Worm (Caenorhabditis elegans) whole organism, L4 larva: ENCODE data around the gene Y56A3A.2.

Experiments
- D1046.2 ChIP-seq: fragments of 200-800 bp; sonication (Bioruptor generic); IDR thresholded peaks from 2 replicates; pipeline ENCODE4 v1.3.6; 2022; ENCODE audit warnings: missing genetic modification characterization, missing compliant biosample characterization
- F26F4.8 ChIP-seq: fragments of 200-800 bp; sonication (Bioruptor generic); conservative IDR thresholded peaks from 2 replicates; pipeline ENCODE4 v1.3.6; 2022; ENCODE audit warnings: missing genetic modification characterization, missing compliant biosample characterization
- R02D3.7 ChIP-seq: fragments of 150-350 bp; sonication (generic microtip); optimal IDR thresholded peaks from 3 replicates; lab custom pipeline; 2014; ENCODE audit warnings: missing biosample characterization, missing genetic modification characterization
- T26A8.4 ChIP-seq: fragments of 200-800 bp; sonication (Bioruptor generic); IDR thresholded peaks from 2 replicates; pipeline ENCODE4 v1.3.6; 2022; ENCODE audit warnings: missing genetic modification characterization, missing compliant biosample characterization
- Y105C5A.15 ChIP-seq: fragments of 200-800 bp; sonication (Bioruptor generic); IDR thresholded peaks from 2 replicates; pipeline ENCODE4 v1.3.6; 2022; ENCODE audit warnings: missing genetic modification characterization, missing compliant biosample characterization
- Y48G9A.11 ChIP-seq: fragments of 200-800 bp; sonication (Bioruptor generic); IDR thresholded peaks from 2 replicates; pipeline ENCODE4 v1.3.6; 2022; ENCODE audit warnings: missing genetic modification reagents, missing genetic modification characterization, missing compliant biosample characterization
- Y5F2A.4 ChIP-seq: fragments of 200-800 bp; sonication (Bioruptor generic); optimal IDR thresholded peaks from 2 replicates; lab custom pipeline; 2018; ENCODE audit warnings: mild to moderate bottlenecking, missing genetic modification characterization, missing compliant biosample characterization
- Y75B8A.6 ChIP-seq: fragments of 200-800 bp; sonication (Bioruptor generic); IDR thresholded peaks from 2 replicates; pipeline ENCODE4 v1.3.6; 2022; ENCODE audit warnings: missing genetic modification reagents, missing genetic modification characterization, missing compliant biosample characterization
- ZK337.2 ChIP-seq: fragments of 200-800 bp; sonication (Bioruptor generic); IDR thresholded peaks from 2 replicates; pipeline ENCODE4 v1.3.6; 2022; ENCODE audit warnings: missing genetic modification reagents, missing genetic modification characterization, missing compliant biosample characterization
- ZK546.5 ChIP-seq, 2 experiments: sonication (generic microtip); optimal IDR thresholded peaks; 2 replicates each; lab custom pipeline; 2017; ENCODE audit warnings: missing biosample characterization in 2 of 2, missing genetic modification characterization in 2 of 2
- aly-2 ChIP-seq: sonication (generic microtip); optimal IDR thresholded peaks from 2 replicates; lab custom pipeline; 2018; ENCODE audit warnings: missing biosample characterization, missing genetic modification characterization
- ama-1 ChIP-seq: fragments of 150-350 bp; optimal IDR thresholded peaks from 2 replicates; lab custom pipeline; 2014; ENCODE audit warnings: inconsistent platforms, mixed read lengths
- ceh-20 ChIP-seq: fragments of 200-800 bp; sonication (Bioruptor generic); IDR thresholded peaks from 2 replicates; pipeline ENCODE4 v1.3.6; 2022; ENCODE audit warnings: missing genetic modification reagents, missing genetic modification characterization, missing compliant biosample characterization
- ceh-28 ChIP-seq: fragments of 150-350 bp; optimal IDR thresholded peaks from 2 replicates; lab custom pipeline; 2014; ENCODE audit warnings: missing biosample characterization, missing genetic modification reagents, missing genetic modification characterization
- ceh-44 ChIP-seq: fragments of 200-800 bp; sonication (Bioruptor generic); IDR thresholded peaks from 2 replicates; pipeline ENCODE4 v1.3.6; 2022; ENCODE audit warnings: missing genetic modification reagents, missing genetic modification characterization, missing compliant biosample characterization
- ces-1 ChIP-seq: fragments of 150-350 bp; sonication (generic microtip); optimal IDR thresholded peaks from 4 replicates; lab custom pipeline; 2014; ENCODE audit warnings: missing biosample characterization, missing genetic modification reagents, missing genetic modification characterization
- cey-2 ChIP-seq: sonication (generic microtip); optimal IDR thresholded peaks from 3 replicates; lab custom pipeline; 2017; ENCODE audit warnings: missing genetic modification characterization, mild to moderate bottlenecking, missing compliant biosample characterization, antibody characterized with exemption, borderline replicate concordance; ENCODE audit not compliant: insufficient read depth
- daf-12 ChIP-seq: fragments of 150-350 bp; optimal IDR thresholded peaks from 2 replicates; lab custom pipeline; 2014; ENCODE audit warnings: missing biosample characterization, missing genetic modification reagents, missing genetic modification characterization
- daf-19 ChIP-seq: fragments of 200-800 bp; sonication (Bioruptor generic); conservative IDR thresholded peaks from 2 replicates; pipeline ENCODE4 v1.3.6; 2022; ENCODE audit warnings: missing genetic modification characterization, missing compliant biosample characterization
- dmd-8 ChIP-seq: fragments of 200-800 bp; sonication (Bioruptor generic); IDR thresholded peaks from 2 replicates; pipeline ENCODE4 v1.3.6; 2022; ENCODE audit warnings: missing genetic modification characterization, missing compliant biosample characterization
- dpl-1 ChIP-seq: fragments of 150-350 bp; optimal IDR thresholded peaks from 2 replicates; lab custom pipeline; 2014; ENCODE audit warnings: missing biosample characterization, missing genetic modification reagents, missing genetic modification characterization
- egl-43 ChIP-seq: fragments of 200-800 bp; sonication (Bioruptor generic); IDR thresholded peaks from 2 replicates; pipeline ENCODE4 v1.3.6; 2022; ENCODE audit warnings: missing genetic modification reagents, missing genetic modification characterization, missing compliant biosample characterization
- fkh-10 ChIP-seq: fragments of 150-350 bp; optimal IDR thresholded peaks from 2 replicates; lab custom pipeline; 2014; ENCODE audit warnings: missing biosample characterization, missing genetic modification reagents, missing genetic modification characterization
- fos-1 ChIP-seq: fragments of 150-350 bp; optimal IDR thresholded peaks from 2 replicates; lab custom pipeline; 2014; ENCODE audit warnings: missing biosample characterization, missing genetic modification characterization
- gei-8 ChIP-seq: fragments of 200-800 bp; sonication (Bioruptor generic); optimal IDR thresholded peaks from 2 replicates; lab custom pipeline; 2018; ENCODE audit warnings: mild to moderate bottlenecking, missing genetic modification characterization, missing compliant biosample characterization
- lin-13 ChIP-seq: fragments of 150-350 bp; optimal IDR thresholded peaks from 2 replicates; lab custom pipeline; 2014; ENCODE audit warnings: missing biosample characterization, missing genetic modification reagents, missing genetic modification characterization
- lin-15B ChIP-seq: fragments of 150-350 bp; sonication (generic microtip); optimal IDR thresholded peaks from 3 replicates; lab custom pipeline; 2014; ENCODE audit warnings: missing biosample characterization, missing genetic modification characterization
- lsy-2 ChIP-seq, 2 experiments: fragments of 150-350 bp in 1 of 2; sonication (generic microtip) in 1 of 2; optimal IDR thresholded peaks; 2 replicates each; lab custom pipeline; 2014 to 2017; ENCODE audit warnings: missing biosample characterization in 2 of 2, missing genetic modification characterization in 2 of 2
- madf-5 ChIP-seq, 2 experiments: fragments of 200-800 bp; sonication (Bioruptor generic); IDR thresholded peaks; 2 replicates each; pipeline ENCODE4 v1.3.6; 2022; ENCODE audit warnings: missing compliant biosample characterization in 2 of 2, missing genetic modification characterization in 2 of 2
- madf-9 ChIP-seq: fragments of 200-800 bp; sonication (Bioruptor generic); conservative IDR thresholded peaks from 2 replicates; pipeline ENCODE4 v1.3.6; 2022; ENCODE audit warnings: missing genetic modification reagents, missing genetic modification characterization, missing compliant biosample characterization
- mdt-29 ChIP-seq: fragments of 200-800 bp; sonication (Bioruptor generic); IDR thresholded peaks from 2 replicates; pipeline ENCODE4 v1.3.6; 2022; ENCODE audit warnings: missing genetic modification reagents, missing genetic modification characterization, missing compliant biosample characterization
- mep-1 ChIP-seq: fragments of 150-350 bp; sonication (generic microtip); optimal IDR thresholded peaks from 3 replicates; lab custom pipeline; 2014; ENCODE audit warnings: missing biosample characterization, missing genetic modification characterization
- mxl-2 ChIP-seq: fragments of 200-800 bp; sonication (Bioruptor generic); conservative IDR thresholded peaks from 2 replicates; pipeline ENCODE4 v1.3.6; 2022; ENCODE audit warnings: missing genetic modification reagents, missing genetic modification characterization, missing compliant biosample characterization
- nhr-111 ChIP-seq: fragments of 200-800 bp; sonication (Bioruptor generic); optimal IDR thresholded peaks from 2 replicates; lab custom pipeline; 2018; ENCODE audit warnings: mild to moderate bottlenecking, missing genetic modification characterization, missing compliant biosample characterization
- nhr-237 ChIP-seq: sonication (generic microtip); optimal IDR thresholded peaks from 2 replicates; lab custom pipeline; 2017; ENCODE audit warnings: missing biosample characterization, missing genetic modification characterization
- nhr-48 ChIP-seq: sonication (generic microtip); optimal IDR thresholded peaks from 2 replicates; lab custom pipeline; 2016; ENCODE audit warnings: mild to moderate bottlenecking, missing genetic modification characterization, missing compliant biosample characterization
- nhr-6 ChIP-seq: fragments of 150-350 bp; optimal IDR thresholded peaks from 2 replicates; lab custom pipeline; 2014; ENCODE audit warnings: missing biosample characterization, missing genetic modification characterization
- nhr-76 ChIP-seq: fragments of 150-350 bp; optimal IDR thresholded peaks from 2 replicates; lab custom pipeline; 2014; ENCODE audit warnings: missing biosample characterization, missing genetic modification characterization
- php-3 ChIP-seq: fragments of 200-800 bp; sonication (Bioruptor generic); IDR thresholded peaks from 2 replicates; pipeline ENCODE4 v1.3.6; 2022; ENCODE audit warnings: missing genetic modification reagents, missing genetic modification characterization, missing compliant biosample characterization
- rbr-2 ChIP-seq: sonication (generic microtip); optimal IDR thresholded peaks from 2 replicates; lab custom pipeline; 2016; ENCODE audit warnings: missing genotype, missing genetic modification characterization, missing compliant biosample characterization
- saeg-2 ChIP-seq: fragments of 200-800 bp; sonication (Bioruptor generic); IDR thresholded peaks from 2 replicates; pipeline ENCODE4 v1.3.6; 2022; ENCODE audit warnings: missing genetic modification reagents, missing genetic modification characterization, missing compliant biosample characterization
- sdz-12 ChIP-seq: fragments of 200-800 bp; sonication (Bioruptor generic); optimal IDR thresholded peaks from 2 replicates; lab custom pipeline; 2018; ENCODE audit warnings: mild to moderate bottlenecking, missing genetic modification characterization, missing compliant biosample characterization
- set-16 ChIP-seq: fragments of 200-800 bp; sonication (Bioruptor generic); IDR thresholded peaks from 2 replicates; pipeline ENCODE4 v1.3.6; 2022; ENCODE audit warnings: missing genetic modification reagents, missing genetic modification characterization, missing compliant biosample characterization
- spr-3 ChIP-seq: fragments of 200-800 bp; sonication (Bioruptor generic); optimal IDR thresholded peaks from 2 replicates; lab custom pipeline; 2018; ENCODE audit warnings: mild to moderate bottlenecking, missing genetic modification characterization, missing compliant biosample characterization
- unc-130 ChIP-seq: sonication (generic microtip); optimal IDR thresholded peaks from 2 replicates; lab custom pipeline; 2016; ENCODE audit warnings: missing genetic modification reagents, missing genetic modification characterization, missing compliant biosample characterization
- unc-39 ChIP-seq: sonication (generic microtip); optimal IDR thresholded peaks from 2 replicates; lab custom pipeline; 2017; ENCODE audit warnings: missing biosample characterization, missing genetic modification characterization
- unc-62 ChIP-seq, 3 experiments: fragments of 150-350 bp in 1 of 3; sonication (generic microtip); optimal IDR thresholded peaks in 2 of 3; peaks in 1 of 3; 1 replicate in 1 of 3; 2 replicates in 2 of 3; lab custom pipeline; 2014 to 2017; ENCODE audit warnings: missing biosample characterization in 3 of 3, missing genetic modification characterization in 3 of 3, missing genetic modification reagents in 3 of 3, missing genotype in 1 of 3
- vab-7 ChIP-seq: fragments of 200-800 bp; sonication (Bioruptor generic); IDR thresholded peaks from 2 replicates; pipeline ENCODE4 v1.3.6; 2022; ENCODE audit warnings: missing genetic modification reagents, missing genetic modification characterization, missing compliant biosample characterization
- zag-1 ChIP-seq: fragments of 150-350 bp; optimal IDR thresholded peaks from 2 replicates; lab custom pipeline; 2014; ENCODE audit warnings: missing biosample characterization, missing genetic modification characterization
- zfp-2 ChIP-seq: sonication (generic microtip); optimal IDR thresholded peaks from 2 replicates; lab custom pipeline; 2016; ENCODE audit warnings: mild to moderate bottlenecking, missing genetic modification characterization, missing compliant biosample characterization
- zip-11 ChIP-seq: fragments of 200-800 bp; sonication (Bioruptor generic); IDR thresholded peaks from 2 replicates; pipeline ENCODE4 v1.3.6; 2022; ENCODE audit warnings: missing genetic modification characterization, missing compliant biosample characterization
- ztf-11 ChIP-seq: fragments of 150-350 bp; optimal IDR thresholded peaks from 2 replicates; lab custom pipeline; 2014; ENCODE audit warnings: missing biosample characterization, missing genetic modification characterization
- ztf-7 ChIP-seq: fragments of 150-350 bp; optimal IDR thresholded peaks from 2 replicates; lab custom pipeline; 2014; ENCODE audit warnings: missing biosample characterization, missing genetic modification characterization

Y56A3A.2 gene

DNA sequence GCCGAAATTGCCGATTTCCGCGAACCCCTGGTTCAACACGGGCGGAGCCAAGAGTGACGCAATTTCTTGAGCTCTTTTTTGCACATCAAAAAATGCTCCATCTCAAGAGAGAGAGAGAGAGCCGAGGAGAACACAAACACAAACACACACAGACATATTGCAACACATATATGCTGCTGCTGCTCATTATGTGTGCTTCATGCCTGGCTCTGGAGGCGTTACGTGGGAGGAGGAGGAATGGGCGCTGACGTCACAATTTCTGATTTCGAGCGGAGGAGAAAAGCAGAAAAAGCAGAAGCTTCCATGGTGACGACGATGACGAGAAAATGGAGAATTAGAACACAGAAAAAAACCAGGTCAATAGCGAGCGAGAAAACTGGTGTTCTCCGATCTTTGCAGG lies 26.0 kb downstream of the Y56A3A.2 start (continued):
- no peak for TF ChIP-seq lin-13 (GFP tag; lab: Kevin White, UChicago)
- no peak for TF ChIP-seq Y105C5A.15 (GFP tag; lab: Robert Waterston, UW)
- TF ChIP-seq ZK546.5 (tag; optimal IDR thresholded peaks at IDR 0.05; lab: Kevin White, UChicago) = no peak
- no peak for TF ChIP-seq daf-19 (GFP tag; lab: Robert Waterston, UW)
- TF ChIP-seq ceh-28 (tag; lab: Kevin White, UChicago) = no peak
- peak in 1 of 2 experiments; percentile 51 for TF ChIP-seq lsy-2 (tag; optimal IDR thresholded peaks at IDR 0.05; lab: Kevin White, UChicago)
- no peak for TF ChIP-seq ceh-44
- TF ChIP-seq daf-12 = no peak
- no peak for TF ChIP-seq unc-130 (GFP tag; lab: Kevin White, UChicago)
- no peak for TF ChIP-seq mdt-29 (GFP tag; lab: Robert Waterston, UW)
- TF ChIP-seq zip-11 (GFP tag; lab: Robert Waterston, UW) = no peak
- no peak for TF ChIP-seq php-3
- TF ChIP-seq fkh-10 = no peak
- 0 out of 2 replicates have a peak, but pooled peaks have one; percentile 2 for TF ChIP-seq ZK337.2 (GFP tag; lab: Robert Waterston, UW)
- TF ChIP-seq fos-1 = no peak
- 0 out of 2 replicates have a peak, but pooled peaks have one; percentile 19 for TF ChIP-seq set-16 (GFP tag; lab: Robert Waterston, UW)
- no peak for TF ChIP-seq rbr-2 (tag; lab: Kevin White, UChicago)
- no peak for TF ChIP-seq ces-1 (GFP tag; lab: Kevin White, UChicago)
- no peak for TF ChIP-seq ztf-11 (tag; lab: Kevin White, UChicago)
- TF ChIP-seq Y75B8A.6 (GFP tag; lab: Robert Waterston, UW) = no peak
- TF ChIP-seq T26A8.4 (GFP tag; lab: Robert Waterston, UW) = no peak
- TF ChIP-seq R02D3.7 (tag; lab: Kevin White, UChicago) = no peak
- TF ChIP-seq spr-3 (GFP tag; lab: Kevin White, UChicago) = no peak
- no peak for TF ChIP-seq vab-7
- no peak for TF ChIP-seq nhr-76 (tag; lab: Kevin White, UChicago)
- TF ChIP-seq unc-39 (tag; lab: Kevin White, UChicago) = no peak
- TF ChIP-seq ceh-20 (GFP tag; lab: Robert Waterston, UW) = no peak
- TF ChIP-seq madf-5 (GFP tag; IDR thresholded peaks at IDR 0.05; lab: Robert Waterston, UW) = no peak
- no peak for TF ChIP-seq nhr-48 (tag; lab: Kevin White, UChicago)
- no peak for TF ChIP-seq aly-2 (tag; lab: Kevin White, UChicago)
- TF ChIP-seq mep-1 = peak; percentile 32
- TF ChIP-seq zag-1 (tag; lab: Kevin White, UChicago) = no peak
- TF ChIP-seq F26F4.8 = no peak
- TF ChIP-seq ama-1 (lab: Kevin White, UChicago) = no peak
- TF ChIP-seq nhr-111 = no peak
- TF ChIP-seq zfp-2 (tag; lab: Kevin White, UChicago) = no peak
- TF ChIP-seq D1046.2 = no peak
- TF ChIP-seq Y48G9A.11 (GFP tag; lab: Robert Waterston, UW) = no peak
- TF ChIP-seq saeg-2 (GFP tag; lab: Robert Waterston, UW) = no peak
- TF ChIP-seq nhr-6 (tag; lab: Kevin White, UChicago) = no peak
- no peak for TF ChIP-seq lin-15B (tag; lab: Kevin White, UChicago)
- TF ChIP-seq sdz-12 (GFP tag; lab: Kevin White, UChicago) = no peak
- no peak for TF ChIP-seq gei-8 (GFP tag; lab: Kevin White, UChicago)
- TF ChIP-seq unc-62 (GFP tag; optimal IDR thresholded peaks at IDR 0.05 in 1 of 2; lab: Kevin White, UChicago) = peak in 1 of 2 experiments; percentile 50
- TF ChIP-seq unc-62 (tag; optimal IDR thresholded peaks at IDR 0.05; lab: Kevin White, UChicago) = no peak
- no peak for TF ChIP-seq cey-2
- TF ChIP-seq mxl-2 (GFP tag; lab: Robert Waterston, UW) = no peak
- no peak for TF ChIP-seq nhr-237 (tag; lab: Kevin White, UChicago)
- TF ChIP-seq dmd-8 = no peak
- no peak for TF ChIP-seq ztf-7 (tag; lab: Kevin White, UChicago)
- TF ChIP-seq madf-9 = no peak
- TF ChIP-seq Y5F2A.4 (GFP tag; lab: Kevin White, UChicago) = no peak
- no peak for TF ChIP-seq dpl-1
- TF ChIP-seq egl-43 (GFP tag; lab: Robert Waterston, UW) = no peak
